Fruit fly (Drosophila melanogaster) whole organism, embryonic: ENCODE measurements around the gene CG10862.
A peak's percentile ranks its signal among the peaks of the same experiment; 100 is the strongest.

Source experiments
- Atf6 ChIP-seq: fragments of 200-800 bp; sonication (Bioruptor generic); IDR thresholded peaks from 2 replicates; pipeline ENCODE4 v1.3.6; 2022; ENCODE audit warnings: missing biosample characterization, missing genetic modification characterization
- BEAF-32 ChIP-seq: fragments of 200-800 bp; sonication (Bioruptor generic); optimal IDR thresholded peaks from 3 replicates; lab custom pipeline; 2017; ENCODE audit warnings: missing biosample characterization, missing genetic modification characterization, mild to moderate bottlenecking, moderate library complexity, missing genetic modification reagents
- CG10979 ChIP-seq: fragments of 200-800 bp; sonication (Bioruptor generic); optimal IDR thresholded peaks from 2 replicates; lab custom pipeline; 2018; ENCODE audit warnings: missing biosample characterization, mild to moderate bottlenecking, missing genetic modification characterization, moderate library complexity
- CG11247 ChIP-seq: fragments of 200-800 bp; sonication (Bioruptor generic); IDR thresholded peaks from 2 replicates; pipeline ENCODE4 v1.3.6; 2022; ENCODE audit warnings: missing biosample characterization, missing genetic modification characterization
- CG11723 ChIP-seq: fragments of 200-800 bp; sonication (Bioruptor generic); optimal IDR thresholded peaks from 2 replicates; lab custom pipeline; 2017; ENCODE audit warnings: missing biosample characterization, mild to moderate bottlenecking, missing genetic modification characterization
- CG12219 ChIP-seq: fragments of 200-800 bp; sonication (Bioruptor generic); optimal IDR thresholded peaks from 3 replicates; lab custom pipeline; 2018; ENCODE audit warnings: missing biosample characterization, mild to moderate bottlenecking, missing genetic modification characterization
- CG13123 ChIP-seq: fragments of 200-800 bp; sonication (Bioruptor generic); optimal IDR thresholded peaks from 2 replicates; lab custom pipeline; 2016; ENCODE audit warnings: missing biosample characterization, missing genetic modification characterization
- CG13287 ChIP-seq: fragments of 200-800 bp; sonication (Bioruptor generic); IDR thresholded peaks from 2 replicates; pipeline ENCODE4 v1.3.6; 2022; ENCODE audit warnings: missing biosample characterization, missing genetic modification characterization; ENCODE audit not compliant: partially characterized antibody
- CG13775 ChIP-seq: fragments of 200-800 bp; sonication (Bioruptor generic); optimal IDR thresholded peaks from 3 replicates; lab custom pipeline; 2017; ENCODE audit warnings: missing biosample characterization, mild to moderate bottlenecking, missing genetic modification characterization
- CG15073 ChIP-seq: fragments of 200-800 bp; sonication (Bioruptor generic); optimal IDR thresholded peaks from 2 replicates; lab custom pipeline; 2016; ENCODE audit warnings: missing biosample characterization, missing genetic modification characterization
- CG17612 ChIP-seq: fragments of 200-800 bp; sonication (Bioruptor generic); IDR thresholded peaks from 2 replicates; pipeline ENCODE4 v1.3.6; 2022; ENCODE audit warnings: missing biosample characterization, missing genetic modification characterization
- CG2678 ChIP-seq: fragments of 200-800 bp; sonication (Bioruptor generic); optimal IDR thresholded peaks from 3 replicates; lab custom pipeline; 2019; ENCODE audit warnings: missing biosample characterization, mild to moderate bottlenecking, missing genetic modification characterization, moderate library complexity
- CG30431 ChIP-seq: fragments of 200-800 bp; sonication (Bioruptor generic); optimal IDR thresholded peaks from 2 replicates; lab custom pipeline; 2017; ENCODE audit warnings: missing biosample characterization, missing genetic modification characterization
- CG33557 ChIP-seq: fragments of 200-800 bp; sonication (Bioruptor generic); optimal IDR thresholded peaks from 2 replicates; lab custom pipeline; 2019; ENCODE audit warnings: missing biosample characterization, mild to moderate bottlenecking, missing genetic modification characterization, moderate library complexity
- CG4404 ChIP-seq: fragments of 200-800 bp; sonication (Bioruptor generic); IDR thresholded peaks from 2 replicates; pipeline ENCODE4 v1.3.6; 2022; ENCODE audit warnings: missing biosample characterization, missing genetic modification characterization
- CG6254 ChIP-seq: fragments of 200-800 bp; sonication (Bioruptor generic); optimal IDR thresholded peaks from 3 replicates; lab custom pipeline; 2017; ENCODE audit warnings: mild to moderate bottlenecking, missing biosample characterization, missing genetic modification reagents, missing genetic modification characterization
- CG6765 ChIP-seq: fragments of 200-800 bp; sonication (Bioruptor generic); optimal IDR thresholded peaks from 3 replicates; lab custom pipeline; 2017; ENCODE audit warnings: missing biosample characterization, mild to moderate bottlenecking, missing genetic modification characterization
- CG6854 ChIP-seq: fragments of 200-800 bp; sonication (Bioruptor generic); optimal IDR thresholded peaks from 3 replicates; lab custom pipeline; 2017; ENCODE audit warnings: missing biosample characterization, mild to moderate bottlenecking, missing genetic modification characterization
- CG9797 ChIP-seq: fragments of 200-800 bp; sonication (Bioruptor generic); optimal IDR thresholded peaks from 3 replicates; lab custom pipeline; 2018; ENCODE audit warnings: missing biosample characterization, mild to moderate bottlenecking, missing genetic modification characterization
- CG9817 ChIP-seq: fragments of 200-800 bp; sonication (Bioruptor generic); optimal IDR thresholded peaks from 2 replicates; lab custom pipeline; 2018; ENCODE audit warnings: missing biosample characterization, mild to moderate bottlenecking, missing genetic modification characterization, moderate library complexity
- HHEX ChIP-seq: fragments of 200-800 bp; sonication (Bioruptor generic); optimal IDR thresholded peaks from 3 replicates; lab custom pipeline; 2017; ENCODE audit warnings: missing biosample characterization, mild to moderate bottlenecking, missing genetic modification characterization, missing genetic modification reagents
- Hr39 ChIP-seq: fragments of >200 bp; optimal IDR thresholded peaks from 2 replicates; lab custom pipeline; 2017
- Hsf ChIP-seq: fragments of 200-800 bp; sonication (Bioruptor generic); optimal IDR thresholded peaks from 3 replicates; lab custom pipeline; 2016; ENCODE audit warnings: missing biosample characterization, missing genetic modification characterization
- Jarid2 ChIP-seq: fragments of 200-800 bp; sonication (Bioruptor generic); optimal IDR thresholded peaks from 3 replicates; lab custom pipeline; 2017; ENCODE audit warnings: mild to moderate bottlenecking, missing biosample characterization, missing genetic modification reagents, missing genetic modification characterization
- Lpt ChIP-seq: fragments of >200 bp; optimal IDR thresholded peaks from 2 replicates; lab custom pipeline; 2018; ENCODE audit warnings: missing biosample characterization, missing genetic modification characterization
- MESR4 ChIP-seq: fragments of 200-800 bp; sonication (Bioruptor generic); optimal IDR thresholded peaks from 2 replicates; lab custom pipeline; 2018; ENCODE audit warnings: missing biosample characterization, mild to moderate bottlenecking, missing genetic modification characterization, moderate library complexity
- Neu2 ChIP-seq: fragments of 200-800 bp; sonication (Bioruptor generic); optimal IDR thresholded peaks from 3 replicates; lab custom pipeline; 2016; ENCODE audit warnings: missing biosample characterization, missing genetic modification characterization, borderline replicate concordance
- PHDP ChIP-seq: fragments of 200-800 bp; sonication (Bioruptor generic); optimal IDR thresholded peaks from 3 replicates; lab custom pipeline; 2018; ENCODE audit warnings: missing biosample characterization, mild to moderate bottlenecking, missing genetic modification characterization, moderate library complexity
- Poxn ChIP-seq: fragments of 200-800 bp; sonication (Bioruptor generic); IDR thresholded peaks from 2 replicates; pipeline ENCODE4 v1.3.6; 2022; ENCODE audit warnings: missing biosample characterization, missing genetic modification characterization
- Side ChIP-seq: fragments of 200-800 bp; sonication (Bioruptor generic); optimal IDR thresholded peaks from 2 replicates; lab custom pipeline; 2016; ENCODE audit warnings: missing biosample characterization, missing genetic modification characterization
- Sin3A ChIP-seq: fragments of >200 bp; optimal IDR thresholded peaks from 2 replicates; lab custom pipeline; 2018
- Taf1 ChIP-seq: fragments of 200-800 bp; sonication (Bioruptor generic); IDR thresholded peaks from 2 replicates; pipeline ENCODE4 v1.3.6; 2022; ENCODE audit warnings: missing biosample characterization, missing genetic modification characterization
- Trl ChIP-seq, 3 experiments: fragments of >200 bp in 2 of 3; fragments of 200-800 bp in 1 of 3; sonication (Bioruptor generic) in 1 of 3; optimal IDR thresholded peaks; 2 replicates in 1 of 3; 3 replicates in 2 of 3; lab custom pipeline; 2016 to 2017; ENCODE audit warnings: missing biosample characterization in 1 of 3, missing genetic modification characterization in 1 of 3
- Usf ChIP-seq: fragments of 200-800 bp; sonication (Bioruptor generic); optimal IDR thresholded peaks from 2 replicates; lab custom pipeline; 2017; ENCODE audit warnings: missing genotype, missing biosample characterization, missing genetic modification characterization
- Xbp1 ChIP-seq: fragments of 200-800 bp; sonication (Bioruptor generic); optimal IDR thresholded peaks from 3 replicates; lab custom pipeline; 2016; ENCODE audit warnings: missing biosample characterization, mild to moderate bottlenecking, missing genetic modification characterization
- bowl ChIP-seq: fragments of 200-800 bp; sonication (Bioruptor generic); IDR thresholded peaks from 2 replicates; pipeline ENCODE4 v1.3.6; 2022; ENCODE audit warnings: missing biosample characterization, missing genetic modification characterization
- cg ChIP-seq: fragments of 200-800 bp; sonication (Bioruptor generic); optimal IDR thresholded peaks from 3 replicates; lab custom pipeline; 2019; ENCODE audit warnings: missing biosample characterization, mild to moderate bottlenecking, missing genetic modification characterization, moderate library complexity
- chinmo ChIP-seq: fragments of 200-800 bp; sonication (Bioruptor generic); IDR thresholded peaks from 4 replicates; pipeline ENCODE4 v1.3.6; 2022; ENCODE audit warnings: missing biosample characterization, missing genetic modification characterization; ENCODE audit not compliant: partially characterized antibody
- dati ChIP-seq: fragments of 200-800 bp; sonication (Bioruptor generic); IDR thresholded peaks from 2 replicates; pipeline ENCODE4 v1.3.6; 2022; ENCODE audit warnings: missing biosample characterization, missing genetic modification characterization
- ems ChIP-seq: fragments of 200-800 bp; sonication (Bioruptor generic); optimal IDR thresholded peaks from 3 replicates; lab custom pipeline; 2016; ENCODE audit warnings: missing biosample characterization, missing genetic modification characterization
- gce ChIP-seq: fragments of 200-800 bp; sonication (Bioruptor generic); IDR thresholded peaks from 3 replicates; pipeline ENCODE4 v1.3.6; 2022; ENCODE audit warnings: missing biosample characterization, missing genetic modification characterization
- gro ChIP-seq: fragments of 200-800 bp; sonication (Bioruptor generic); optimal IDR thresholded peaks from 2 replicates; lab custom pipeline; 2016; ENCODE audit warnings: missing biosample characterization, missing genetic modification characterization
- lbe ChIP-seq: fragments of 200-800 bp; sonication (Bioruptor generic); optimal IDR thresholded peaks from 2 replicates; lab custom pipeline; 2016; ENCODE audit warnings: missing biosample characterization, mild to moderate bottlenecking, missing genetic modification characterization
- luna ChIP-seq: fragments of 200-800 bp; sonication (Bioruptor generic); optimal IDR thresholded peaks from 2 replicates; lab custom pipeline; 2016; ENCODE audit warnings: missing biosample characterization, missing genetic modification characterization
- repo ChIP-seq: fragments of 200-800 bp; sonication (Bioruptor generic); optimal IDR thresholded peaks from 2 replicates; lab custom pipeline; 2016; ENCODE audit warnings: missing biosample characterization, missing genetic modification characterization
- salm ChIP-seq: fragments of 200-800 bp; sonication (Bioruptor generic); optimal IDR thresholded peaks from 2 replicates; lab custom pipeline; 2018; ENCODE audit warnings: missing biosample characterization, mild to moderate bottlenecking, missing genetic modification characterization
- shn ChIP-seq: fragments of 200-800 bp; sonication (Bioruptor generic); optimal IDR thresholded peaks from 3 replicates; lab custom pipeline; 2016; ENCODE audit warnings: missing biosample characterization, missing genetic modification characterization
- sna ChIP-seq: fragments of 200-800 bp; sonication (Bioruptor generic); IDR thresholded peaks from 2 replicates; pipeline ENCODE4 v1.3.6; 2022; ENCODE audit warnings: missing biosample characterization, missing genetic modification characterization; ENCODE audit not compliant: partially characterized antibody
- sr ChIP-seq: fragments of 200-800 bp; sonication (Bioruptor generic); IDR thresholded peaks from 3 replicates; pipeline ENCODE4 v1.3.6; 2022; ENCODE audit warnings: missing biosample characterization, missing genetic modification characterization
- stwl ChIP-seq: fragments of 200-800 bp; sonication (Bioruptor generic); optimal IDR thresholded peaks from 3 replicates; lab custom pipeline; 2018; ENCODE audit warnings: missing biosample characterization, mild to moderate bottlenecking, missing genetic modification characterization, moderate library complexity
- ttk ChIP-seq: fragments of 200-800 bp; sonication (Bioruptor generic); IDR thresholded peaks from 2 replicates; pipeline ENCODE4 v2.1.2; 2022; ENCODE audit warnings: missing biosample characterization, missing genetic modification characterization
- zen2 ChIP-seq: fragments of 200-800 bp; sonication (Bioruptor generic); IDR thresholded peaks from 3 replicates; pipeline ENCODE4 v1.3.6; 2022; ENCODE audit warnings: missing biosample characterization, missing genetic modification characterization; ENCODE audit not compliant: partially characterized antibody

CG10862 gene

dm6 chr3L:3691639-3692038 is 37.1 kb upstream of the CG10862 start (continued):
- no peak for TF ChIP-seq cg (GFP tag; lab: Kevin White, UChicago)
- TF ChIP-seq HHEX (GFP tag; lab: Kevin White, UChicago): peak; percentile 15
- 0 out of 4 replicates have a peak, but pooled peaks have one; percentile 42 for TF ChIP-seq chinmo
- TF ChIP-seq Hsf (GFP tag; lab: Kevin White, UChicago): no peak
- TF ChIP-seq CG11723 (GFP tag; lab: Kevin White, UChicago): no peak
- no peak for TF ChIP-seq CG9817 (tag; lab: Kevin White, UChicago)
- no peak for TF ChIP-seq shn (GFP tag; lab: Kevin White, UChicago)
- no peak for TF ChIP-seq CG33557
- no peak for TF ChIP-seq CG10979
- no peak for TF ChIP-seq CG4404 (GFP tag; lab: Robert Waterston, UW)
- TF ChIP-seq Xbp1 (GFP tag; lab: Kevin White, UChicago): no peak
- TF ChIP-seq CG11247: no peak
- TF ChIP-seq PHDP: no peak
- TF ChIP-seq Atf6 (GFP tag; lab: Robert Waterston, UW): no peak
- TF ChIP-seq luna: no peak
- no peak for TF ChIP-seq Trl (optimal IDR thresholded peaks at IDR 0.05; lab: Kevin White, UChicago)
- TF ChIP-seq Trl (GFP tag; optimal IDR thresholded peaks at IDR 0.05; lab: Kevin White, UChicago): no peak
- no peak for TF ChIP-seq CG6765 (GFP tag; lab: Kevin White, UChicago)
- TF ChIP-seq ttk (GFP tag; lab: Robert Waterston, UW): no peak
- no peak for TF ChIP-seq CG6254 (GFP tag; lab: Kevin White, UChicago)
- no peak for TF ChIP-seq stwl (tag; lab: Kevin White, UChicago)
- TF ChIP-seq Usf (GFP tag; lab: Kevin White, UChicago): no peak
- no peak for TF ChIP-seq Lpt (GFP tag; lab: Kevin White, UChicago)
- TF ChIP-seq CG17612 (GFP tag; lab: Robert Waterston, UW): no peak
- no peak for TF ChIP-seq Sin3A (lab: Kevin White, UChicago)
- TF ChIP-seq gce (GFP tag; lab: Robert Waterston, UW): no peak
- no peak for TF ChIP-seq gro (GFP tag; lab: Kevin White, UChicago)
- no peak for TF ChIP-seq Side
- TF ChIP-seq repo (GFP tag; lab: Kevin White, UChicago): no peak
- TF ChIP-seq Taf1: no peak
- no peak for TF ChIP-seq CG13287 (GFP tag; lab: Robert Waterston, UW)
- no peak for TF ChIP-seq bowl
- TF ChIP-seq CG30431 (GFP tag; lab: Kevin White, UChicago): no peak
- no peak for TF ChIP-seq CG2678 (tag; lab: Kevin White, UChicago)
- TF ChIP-seq CG9797 (GFP tag; lab: Kevin White, UChicago): no peak
- TF ChIP-seq CG13123 (GFP tag; lab: Kevin White, UChicago): no peak
- TF ChIP-seq dati: no peak
- no peak for TF ChIP-seq Neu2 (GFP tag; lab: Kevin White, UChicago)
- peak; percentile 16 for TF ChIP-seq salm (tag; lab: Kevin White, UChicago)
- no peak for TF ChIP-seq Hr39 (lab: Kevin White, UChicago)
- TF ChIP-seq ems (GFP tag; lab: Kevin White, UChicago): no peak
- peak; percentile 11 for TF ChIP-seq lbe (GFP tag; lab: Kevin White, UChicago)
- TF ChIP-seq zen2 (GFP tag; lab: Robert Waterston, UW): no peak
- TF ChIP-seq MESR4 (GFP tag; lab: Kevin White, UChicago): no peak
- no peak for TF ChIP-seq CG13775 (GFP tag; lab: Kevin White, UChicago)
- no peak for TF ChIP-seq CG12219 (GFP tag; lab: Kevin White, UChicago)
- no peak for TF ChIP-seq BEAF-32 (GFP tag; lab: Kevin White, UChicago)
- TF ChIP-seq sna (GFP tag; lab: Robert Waterston, UW): no peak
- TF ChIP-seq sr (GFP tag; lab: Robert Waterston, UW): no peak
- TF ChIP-seq Jarid2 (GFP tag; lab: Kevin White, UChicago): no peak
- TF ChIP-seq CG15073 (GFP tag; lab: Kevin White, UChicago): no peak
- TF ChIP-seq CG6854: no peak
- no peak for TF ChIP-seq Poxn
